Fruit fly (Drosophila melanogaster) whole organism, embryonic: ENCODE data around the gene CG9171.
A peak's percentile ranks its signal among the peaks of the same experiment; 100 is the strongest.

ENCODE experiments used
- Abd-B ChIP-seq: fragments of 200-800 bp; sonication (Bioruptor generic); optimal IDR thresholded peaks from 2 replicates; lab custom pipeline; 2018; ENCODE audit warnings: missing biosample characterization, mild to moderate bottlenecking, missing genetic modification characterization, moderate library complexity
- Adf1 ChIP-seq: fragments of 200-800 bp; sonication (Bioruptor generic); IDR thresholded peaks from 2 replicates; pipeline ENCODE4 v1.3.6; 2022; ENCODE audit warnings: missing biosample characterization, missing genetic modification characterization
- Aef1 ChIP-seq: fragments of 200-800 bp; sonication (Bioruptor generic); IDR thresholded peaks from 3 replicates; pipeline ENCODE4 v1.3.6; 2022; ENCODE audit warnings: missing biosample characterization, missing genetic modification characterization
- Atf-2 ChIP-seq: fragments of 200-800 bp; sonication (Bioruptor generic); optimal IDR thresholded peaks from 2 replicates; lab custom pipeline; 2016; ENCODE audit warnings: missing biosample characterization, missing genetic modification characterization
- BtbVII ChIP-seq: fragments of 200-800 bp; sonication (Bioruptor generic); optimal IDR thresholded peaks from 3 replicates; lab custom pipeline; 2017; ENCODE audit warnings: missing biosample characterization, mild to moderate bottlenecking, missing genetic modification characterization
- Bteb2 ChIP-seq: fragments of 200-800 bp; sonication (Bioruptor generic); optimal IDR thresholded peaks from 2 replicates; lab custom pipeline; 2016; ENCODE audit warnings: missing biosample characterization, missing genetic modification characterization
- CG11085 ChIP-seq: fragments of 200-800 bp; sonication (Bioruptor generic); IDR thresholded peaks from 2 replicates; pipeline ENCODE4 v1.3.6; 2022; ENCODE audit warnings: missing biosample characterization, missing genetic modification characterization
- CG13775 ChIP-seq: fragments of 200-800 bp; sonication (Bioruptor generic); optimal IDR thresholded peaks from 3 replicates; lab custom pipeline; 2017; ENCODE audit warnings: missing biosample characterization, mild to moderate bottlenecking, missing genetic modification characterization
- CG14441 ChIP-seq: fragments of 200-800 bp; sonication (Bioruptor generic); IDR thresholded peaks from 2 replicates; pipeline ENCODE4 v1.3.6; 2022; ENCODE audit warnings: missing biosample characterization, missing genetic modification characterization
- CG15073 ChIP-seq: fragments of 200-800 bp; sonication (Bioruptor generic); optimal IDR thresholded peaks from 2 replicates; lab custom pipeline; 2016; ENCODE audit warnings: missing biosample characterization, missing genetic modification characterization
- CG17328 ChIP-seq: fragments of 200-800 bp; sonication (Bioruptor generic); IDR thresholded peaks from 2 replicates; pipeline ENCODE4 v1.3.6; 2022; ENCODE audit warnings: missing biosample characterization, missing genetic modification characterization
- CG17361 ChIP-seq: fragments of 200-800 bp; sonication (Bioruptor generic); IDR thresholded peaks from 3 replicates; pipeline ENCODE4 v1.3.6; 2022; ENCODE audit warnings: missing biosample characterization, missing genetic modification characterization
- CG31388 ChIP-seq: fragments of 200-800 bp; sonication (Bioruptor generic); optimal IDR thresholded peaks from 2 replicates; lab custom pipeline; 2016; ENCODE audit warnings: missing biosample characterization, missing genetic modification characterization
- CG34224 ChIP-seq: fragments of 200-800 bp; sonication (Bioruptor generic); IDR thresholded peaks from 3 replicates; pipeline ENCODE4 v1.3.6; 2022; ENCODE audit warnings: missing biosample characterization, missing genetic modification characterization; ENCODE audit not compliant: partially characterized antibody
- CG42726 ChIP-seq: fragments of 200-800 bp; sonication (Bioruptor generic); IDR thresholded peaks from 2 replicates; pipeline ENCODE4 v1.3.6; 2022; ENCODE audit warnings: missing biosample characterization, missing genetic modification characterization; ENCODE audit not compliant: partially characterized antibody
- CG4707 ChIP-seq: fragments of 200-800 bp; sonication (Bioruptor generic); optimal IDR thresholded peaks from 2 replicates; lab custom pipeline; 2018; ENCODE audit warnings: missing biosample characterization, mild to moderate bottlenecking, missing genetic modification characterization, moderate library complexity
- CG6175 ChIP-seq: fragments of 200-800 bp; sonication (Bioruptor generic); IDR thresholded peaks from 3 replicates; pipeline ENCODE4 v1.3.6; 2022; ENCODE audit warnings: missing biosample characterization, missing genetic modification characterization
- CG7745 ChIP-seq: fragments of 200-800 bp; sonication (Bioruptor generic); optimal IDR thresholded peaks from 2 replicates; lab custom pipeline; 2018; ENCODE audit warnings: missing biosample characterization, mild to moderate bottlenecking, missing genetic modification characterization, moderate library complexity
- CG9727 ChIP-seq: fragments of 200-800 bp; sonication (Bioruptor generic); optimal IDR thresholded peaks from 3 replicates; lab custom pipeline; 2017; ENCODE audit warnings: missing biosample characterization, mild to moderate bottlenecking, missing genetic modification characterization
- Fer1 ChIP-seq: fragments of 200-800 bp; sonication (Bioruptor generic); optimal IDR thresholded peaks from 2 replicates; lab custom pipeline; 2017; ENCODE audit warnings: missing biosample characterization, mild to moderate bottlenecking, missing genetic modification characterization
- HLH4C ChIP-seq: fragments of 200-800 bp; sonication (Bioruptor generic); IDR thresholded peaks from 3 replicates; pipeline ENCODE4 v1.3.6; 2022; ENCODE audit warnings: missing biosample characterization, missing genetic modification characterization; ENCODE audit not compliant: partially characterized antibody
- Jarid2 ChIP-seq: fragments of 200-800 bp; sonication (Bioruptor generic); optimal IDR thresholded peaks from 3 replicates; lab custom pipeline; 2017; ENCODE audit warnings: mild to moderate bottlenecking, missing biosample characterization, missing genetic modification reagents, missing genetic modification characterization
- Med ChIP-seq: fragments of 200-800 bp; sonication (Bioruptor generic); peaks from one replicate; lab custom pipeline; 2016; ENCODE audit warnings: missing biosample characterization, missing genetic modification characterization, mild to moderate bottlenecking, inconsistent platforms, moderate library complexity
- Mrtf ChIP-seq: fragments of 200-800 bp; sonication (Bioruptor generic); IDR thresholded peaks from 3 replicates; pipeline ENCODE4 v1.3.6; 2022; ENCODE audit warnings: missing biosample characterization, missing genetic modification characterization
- NC2α ChIP-seq: fragments of 200-800 bp; sonication (Bioruptor generic); optimal IDR thresholded peaks from 2 replicates; lab custom pipeline; 2016; ENCODE audit warnings: missing biosample characterization, missing genetic modification characterization
- NK7.1 ChIP-seq: fragments of 200-800 bp; sonication (Bioruptor generic); optimal IDR thresholded peaks from 3 replicates; lab custom pipeline; 2016; ENCODE audit warnings: missing biosample characterization, missing genetic modification characterization
- Nf-YA ChIP-seq: fragments of 200-800 bp; sonication (Bioruptor generic); IDR thresholded peaks from 2 replicates; pipeline ENCODE4 v1.3.6; 2022; ENCODE audit warnings: missing biosample characterization, missing genetic modification characterization
- NfI ChIP-seq: fragments of 200-800 bp; sonication (Bioruptor generic); optimal IDR thresholded peaks from 3 replicates; lab custom pipeline; 2018; ENCODE audit warnings: missing biosample characterization, mild to moderate bottlenecking, missing genetic modification characterization, moderate library complexity
- Pdp1 ChIP-seq, 2 experiments: fragments of 200-800 bp; sonication (Bioruptor generic); optimal IDR thresholded peaks; 3 replicates each; lab custom pipeline; 2016; ENCODE audit warnings: missing biosample characterization in 2 of 2, missing genetic modification characterization in 2 of 2, mild to moderate bottlenecking in 1 of 2, moderate library complexity in 1 of 2
- Ptx1 ChIP-seq: fragments of 200-800 bp; sonication (Bioruptor generic); IDR thresholded peaks from 2 replicates; pipeline ENCODE4 v1.3.6; 2022; ENCODE audit warnings: missing biosample characterization, missing genetic modification characterization
- Ravus ChIP-seq: fragments of 200-800 bp; sonication (Bioruptor generic); IDR thresholded peaks from 2 replicates; pipeline ENCODE4 v1.3.6; 2022; ENCODE audit warnings: missing biosample characterization, missing genetic modification characterization
- Rfx ChIP-seq: fragments of 200-800 bp; sonication (Bioruptor generic); IDR thresholded peaks from 2 replicates; pipeline ENCODE4 v1.3.6; 2022; ENCODE audit warnings: missing biosample characterization, missing genetic modification characterization
- Rx ChIP-seq: fragments of 200-800 bp; sonication (Bioruptor generic); IDR thresholded peaks from 2 replicates; pipeline ENCODE4 v1.3.6; 2022; ENCODE audit warnings: missing biosample characterization, missing genetic modification characterization
- Sox102F ChIP-seq: fragments of 200-800 bp; sonication (Bioruptor generic); optimal IDR thresholded peaks from 2 replicates; lab custom pipeline; 2018; ENCODE audit warnings: missing biosample characterization, mild to moderate bottlenecking, missing genetic modification characterization, moderate library complexity
- Ssrp ChIP-seq: fragments of 200-800 bp; sonication (Bioruptor generic); optimal IDR thresholded peaks from 2 replicates; lab custom pipeline; 2018; ENCODE audit warnings: missing biosample characterization, mild to moderate bottlenecking, missing genetic modification characterization, moderate library complexity
- abd-A ChIP-seq: fragments of 200-800 bp; sonication (Bioruptor generic); optimal IDR thresholded peaks from 3 replicates; lab custom pipeline; 2019; ENCODE audit warnings: missing biosample characterization, mild to moderate bottlenecking, missing genetic modification characterization, moderate library complexity
- ase ChIP-seq: fragments of 200-800 bp; sonication (Bioruptor generic); IDR thresholded peaks from 3 replicates; pipeline ENCODE4 v1.3.6; 2022; ENCODE audit warnings: missing biosample characterization, missing genetic modification characterization
- bbx ChIP-seq: fragments of 200-800 bp; sonication (Bioruptor generic); IDR thresholded peaks from 2 replicates; pipeline ENCODE4 v1.3.6; 2022; ENCODE audit warnings: missing biosample characterization, missing genetic modification characterization; ENCODE audit not compliant: partially characterized antibody
- bcd ChIP-seq: fragments of 200-800 bp; sonication (Bioruptor generic); optimal IDR thresholded peaks from 2 replicates; lab custom pipeline; 2017; ENCODE audit warnings: missing biosample characterization, mild to moderate bottlenecking, missing genetic modification characterization
- emc ChIP-seq: fragments of 200-800 bp; sonication (Bioruptor generic); optimal IDR thresholded peaks from 2 replicates; lab custom pipeline; 2016; ENCODE audit warnings: missing biosample characterization, missing genetic modification characterization
- eyg ChIP-seq: fragments of 200-800 bp; sonication (Bioruptor generic); optimal IDR thresholded peaks from 3 replicates; lab custom pipeline; 2016; ENCODE audit warnings: missing biosample characterization, missing genetic modification characterization
- ftz-f1 ChIP-seq: fragments of 200-800 bp; sonication (Bioruptor generic); optimal IDR thresholded peaks from 2 replicates; lab custom pipeline; 2016; ENCODE audit warnings: missing biosample characterization, missing genetic modification characterization
- gsb ChIP-seq: fragments of 200-800 bp; sonication (Bioruptor generic); IDR thresholded peaks from 2 replicates; pipeline ENCODE4 v1.3.6; 2022; ENCODE audit warnings: missing biosample characterization, missing genetic modification characterization
- lmd ChIP-seq: fragments of 200-800 bp; sonication (Bioruptor generic); IDR thresholded peaks from 2 replicates; pipeline ENCODE4 v1.3.6; 2022; ENCODE audit warnings: missing biosample characterization, missing genetic modification characterization
- nom ChIP-seq: fragments of 200-800 bp; sonication (Bioruptor generic); optimal IDR thresholded peaks from 2 replicates; lab custom pipeline; 2017; ENCODE audit warnings: missing biosample characterization, missing genetic modification characterization, mild to moderate bottlenecking, moderate library complexity, missing genetic modification reagents
- phol ChIP-seq: fragments of 200-800 bp; sonication (Bioruptor generic); optimal IDR thresholded peaks from 3 replicates; lab custom pipeline; 2018; ENCODE audit warnings: missing biosample characterization, mild to moderate bottlenecking, missing genetic modification characterization, moderate library complexity
- salm ChIP-seq: fragments of 200-800 bp; sonication (Bioruptor generic); optimal IDR thresholded peaks from 2 replicates; lab custom pipeline; 2018; ENCODE audit warnings: missing biosample characterization, mild to moderate bottlenecking, missing genetic modification characterization
- sens-2 ChIP-seq: fragments of 200-800 bp; sonication (Bioruptor generic); IDR thresholded peaks from 2 replicates; pipeline ENCODE4 v1.3.6; 2022; ENCODE audit warnings: missing biosample characterization, missing genetic modification characterization
- trem ChIP-seq: fragments of 200-800 bp; optimal IDR thresholded peaks from 3 replicates; lab custom pipeline; 2019; ENCODE audit warnings: missing biosample characterization, mild to moderate bottlenecking, missing genetic modification characterization, moderate library complexity
- ttk ChIP-seq: fragments of 200-800 bp; sonication (Bioruptor generic); IDR thresholded peaks from 2 replicates; pipeline ENCODE4 v2.1.2; 2022; ENCODE audit warnings: missing biosample characterization, missing genetic modification characterization
- vvl ChIP-seq: fragments of 200-800 bp; sonication (Bioruptor generic); IDR thresholded peaks from 2 replicates; pipeline ENCODE4 v1.3.6; 2022; ENCODE audit warnings: missing biosample characterization, missing genetic modification characterization

The CG9171 gene

DNA sequence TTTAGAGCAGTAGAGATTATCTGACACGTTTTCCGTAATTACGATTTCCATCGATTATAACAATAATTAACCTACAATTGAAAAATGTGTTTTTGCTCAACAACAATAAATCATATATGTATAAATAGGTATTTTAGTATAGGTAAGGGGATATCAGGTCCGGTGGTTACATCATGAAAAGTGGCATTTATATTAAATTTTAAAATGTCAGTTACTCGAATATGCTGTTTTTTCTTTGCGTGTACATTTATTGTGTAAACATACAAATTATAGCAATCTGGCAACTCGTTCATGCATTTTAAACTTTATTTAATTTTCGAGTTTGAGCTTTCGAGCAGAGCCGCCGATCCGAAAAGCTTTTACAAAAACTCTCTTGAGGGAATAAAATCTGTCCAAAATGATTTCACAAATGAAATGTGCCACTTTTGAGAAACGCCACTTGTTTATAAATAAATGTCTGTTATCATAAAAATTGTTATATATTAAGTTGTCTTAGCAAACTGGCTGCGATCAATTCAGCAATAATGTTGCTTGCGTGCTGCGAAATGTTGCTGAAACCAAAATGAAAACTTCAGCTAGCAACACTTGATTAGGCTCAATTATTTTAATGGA lies 56.4 kb downstream of the CG9171 start (continued):
- peak; percentile 56 for TF ChIP-seq Sox102F
- peak; percentile 60 for TF ChIP-seq Med (GFP tag; lab: Kevin White, UChicago)
- no peak for TF ChIP-seq CG34224 (GFP tag; lab: Robert Waterston, UW)
- TF ChIP-seq CG17361 (GFP tag; lab: Robert Waterston, UW), result no peak
- peak; percentile 69 for TF ChIP-seq CG14441 (GFP tag; lab: Robert Waterston, UW)
- TF ChIP-seq Ptx1 (GFP tag; lab: Robert Waterston, UW), result peak; percentile 52
- no peak for TF ChIP-seq Nf-YA
- TF ChIP-seq CG31388 (GFP tag; lab: Kevin White, UChicago), result no peak
- no peak for TF ChIP-seq NK7.1 (GFP tag; lab: Kevin White, UChicago)
- TF ChIP-seq abd-A (tag; lab: Kevin White, UChicago), result no peak
- TF ChIP-seq CG7745 (tag; lab: Kevin White, UChicago), result no peak
- TF ChIP-seq NfI (GFP tag; lab: Kevin White, UChicago), result no peak
- no peak for TF ChIP-seq CG9727 (GFP tag; lab: Kevin White, UChicago)
- no peak for TF ChIP-seq Ravus
- no peak for TF ChIP-seq CG13775
- peak in 1 of 2 experiments; percentile 55 for TF ChIP-seq Pdp1 (GFP tag; optimal IDR thresholded peaks at IDR 0.05; lab: Kevin White, UChicago)
- TF ChIP-seq ase (GFP tag; lab: Robert Waterston, UW), result peak; percentile 56; the same call in 1 of the 3 replicates
- TF ChIP-seq HLH4C (GFP tag; lab: Robert Waterston, UW), result no peak
- no peak for TF ChIP-seq CG11085 (GFP tag; lab: Robert Waterston, UW)
- TF ChIP-seq emc (GFP tag; lab: Kevin White, UChicago), result no peak
- no peak; the same call in 2 of the 3 replicates for TF ChIP-seq Mrtf (GFP tag; lab: Robert Waterston, UW)
- TF ChIP-seq Fer1 (GFP tag; lab: Kevin White, UChicago), result no peak
- no peak for TF ChIP-seq Rx
- TF ChIP-seq Aef1 (GFP tag; lab: Robert Waterston, UW), result no peak
- no peak for TF ChIP-seq ttk (GFP tag; lab: Robert Waterston, UW)
- peak; percentile 73 for TF ChIP-seq vvl (GFP tag; lab: Robert Waterston, UW)
- TF ChIP-seq Jarid2 (GFP tag; lab: Kevin White, UChicago), result no peak
- no peak for TF ChIP-seq Atf-2 (GFP tag; lab: Kevin White, UChicago)
- TF ChIP-seq trem (tag; lab: Kevin White, UChicago), result no peak
- no peak for TF ChIP-seq Adf1 (GFP tag; lab: Robert Waterston, UW)
- TF ChIP-seq Bteb2 (GFP tag; lab: Kevin White, UChicago), result no peak
- no peak for TF ChIP-seq CG4707 (GFP tag; lab: Kevin White, UChicago)
- TF ChIP-seq Abd-B (GFP tag; lab: Kevin White, UChicago), result no peak
- no peak for TF ChIP-seq NC2α (GFP tag; lab: Kevin White, UChicago)
- TF ChIP-seq Rfx (GFP tag; lab: Robert Waterston, UW), result peak; percentile 68
- TF ChIP-seq CG42726 (GFP tag; lab: Robert Waterston, UW), result no peak
- TF ChIP-seq eyg, result no peak
- peak; percentile 17 for TF ChIP-seq bcd (GFP tag; lab: Kevin White, UChicago)
- TF ChIP-seq CG15073 (GFP tag; lab: Kevin White, UChicago), result no peak
- no peak for TF ChIP-seq CG17328 (GFP tag; lab: Robert Waterston, UW)
- no peak for TF ChIP-seq lmd (GFP tag; lab: Robert Waterston, UW)
- TF ChIP-seq gsb (GFP tag; lab: Robert Waterston, UW), result no peak
- no peak for TF ChIP-seq nom (GFP tag; lab: Kevin White, UChicago)
- TF ChIP-seq BtbVII, result no peak
- no peak for TF ChIP-seq bbx (GFP tag; lab: Robert Waterston, UW)
- no peak for TF ChIP-seq ftz-f1
- no peak for TF ChIP-seq salm
- no peak for TF ChIP-seq sens-2 (GFP tag; lab: Robert Waterston, UW)
- TF ChIP-seq phol (tag; lab: Kevin White, UChicago), result no peak
- TF ChIP-seq Ssrp (tag; lab: Kevin White, UChicago), result no peak
- no peak for TF ChIP-seq CG6175
